Worm (Caenorhabditis elegans) whole organism, late embryonic: ENCODE data around the gene F54E2.9.

ENCODE experiments used
- ama-1 ChIP-seq: fragments of 150-350 bp; optimal IDR thresholded peaks from 2 replicates; lab custom pipeline; 2014
- ceh-2 ChIP-seq: sonication (generic microtip); optimal IDR thresholded peaks from 2 replicates; lab custom pipeline; 2016; ENCODE audit warnings: missing genotype, missing genetic modification characterization, missing compliant biosample characterization
- ceh-45 ChIP-seq: fragments of 200-800 bp; sonication (Bioruptor generic); IDR thresholded peaks from 2 replicates; pipeline ENCODE4 v1.3.6; 2022; ENCODE audit warnings: missing genetic modification reagents, missing genetic modification characterization, missing compliant biosample characterization
- hlh-30 ChIP-seq: sonication (generic microtip); optimal IDR thresholded peaks from 2 replicates; lab custom pipeline; 2017; ENCODE audit warnings: antibody characterized with exemption, missing genetic modification characterization, missing compliant biosample characterization; ENCODE audit not compliant: insufficient read depth
- nfya-1 ChIP-seq: sonication (generic microtip); optimal IDR thresholded peaks from 2 replicates; lab custom pipeline; 2017; ENCODE audit warnings: missing genetic modification characterization, mild to moderate bottlenecking, missing compliant biosample characterization, antibody characterized with exemption, moderate library complexity
- pag-3 ChIP-seq: sonication (generic microtip); optimal IDR thresholded peaks from 2 replicates; lab custom pipeline; 2016; ENCODE audit warnings: missing compliant biosample characterization, missing genetic modification characterization, borderline replicate concordance
- pat-9 ChIP-seq: fragments of 200-800 bp; sonication (Bioruptor generic); optimal IDR thresholded peaks from 2 replicates; lab custom pipeline; 2018; ENCODE audit warnings: mild to moderate bottlenecking, missing genetic modification characterization, moderate library complexity, missing compliant biosample characterization
- sox-4 ChIP-seq: sonication (generic microtip); optimal IDR thresholded peaks from 2 replicates; lab custom pipeline; 2017; ENCODE audit warnings: mild to moderate bottlenecking, missing genetic modification characterization, inconsistent platforms, missing compliant biosample characterization
- tbx-2 ChIP-seq: sonication (generic microtip); optimal IDR thresholded peaks from 2 replicates; lab custom pipeline; 2016; ENCODE audit warnings: missing genetic modification characterization, missing compliant biosample characterization
- unc-86 ChIP-seq: sonication (generic microtip); optimal IDR thresholded peaks from 2 replicates; lab custom pipeline; 2016; ENCODE audit warnings: missing genetic modification characterization, missing compliant biosample characterization

- no peak for TF ChIP-seq nfya-1 (tag; lab: Kevin White, UChicago)
- TF ChIP-seq pat-9 (tag; lab: Kevin White, UChicago), result no peak
- no peak for TF ChIP-seq tbx-2
- TF ChIP-seq ama-1, result no peak
- TF ChIP-seq pag-3 (tag; lab: Kevin White, UChicago), result no peak
- no peak for TF ChIP-seq unc-86 (tag; lab: Kevin White, UChicago)
- no peak for TF ChIP-seq sox-4 (tag; lab: Kevin White, UChicago)
- no peak for TF ChIP-seq ceh-45 (GFP tag; lab: Robert Waterston, UW)
- no peak for TF ChIP-seq hlh-30 (tag; lab: Kevin White, UChicago)
- TF ChIP-seq ceh-2 (tag; lab: Kevin White, UChicago), result no peak
Measured at ce11 chrV:2815956-2816355, 2.2 kb upstream of the F54E2.9 start, which contains the start of gene F54E2.5.
